Worm (Caenorhabditis elegans) whole organism, L4 larva: ENCODE results near the gene F21C10.18.
A peak's percentile ranks its signal among the peaks of the same experiment; 100 is the strongest.

ENCODE experiments used
- F44E2.7 ChIP-seq: fragments of 200-800 bp; sonication (Bioruptor generic); IDR thresholded peaks from 2 replicates; pipeline ENCODE4 v2.1.2; 2022; ENCODE audit warnings: missing genetic modification characterization, missing compliant biosample characterization
- T20F7.1 ChIP-seq: fragments of 200-800 bp; sonication (Bioruptor generic); optimal IDR thresholded peaks from 2 replicates; lab custom pipeline; 2018; ENCODE audit warnings: mild to moderate bottlenecking, missing genetic modification characterization, missing compliant biosample characterization
- T26A8.4 ChIP-seq: fragments of 200-800 bp; sonication (Bioruptor generic); IDR thresholded peaks from 2 replicates; pipeline ENCODE4 v1.3.6; 2022; ENCODE audit warnings: missing genetic modification characterization, missing compliant biosample characterization
- Y48G9A.11 ChIP-seq: fragments of 200-800 bp; sonication (Bioruptor generic); IDR thresholded peaks from 2 replicates; pipeline ENCODE4 v1.3.6; 2022; ENCODE audit warnings: missing genetic modification reagents, missing genetic modification characterization, missing compliant biosample characterization
- ZK546.5 ChIP-seq, 2 experiments: sonication (generic microtip); optimal IDR thresholded peaks; 2 replicates each; lab custom pipeline; 2017; ENCODE audit warnings: missing biosample characterization in 2 of 2, missing genetic modification characterization in 2 of 2
- aha-1 ChIP-seq: fragments of 150-350 bp; peaks from one replicate; lab custom pipeline; 2014; ENCODE audit warnings: missing biosample characterization, missing genetic modification characterization
- attf-4 ChIP-seq: sonication (generic microtip); optimal IDR thresholded peaks from 3 replicates; lab custom pipeline; 2017; ENCODE audit warnings: missing biosample characterization, missing genetic modification characterization
- ceh-20 ChIP-seq: fragments of 200-800 bp; sonication (Bioruptor generic); IDR thresholded peaks from 2 replicates; pipeline ENCODE4 v1.3.6; 2022; ENCODE audit warnings: missing genetic modification reagents, missing genetic modification characterization, missing compliant biosample characterization
- ceh-32 ChIP-seq: sonication (generic microtip); optimal IDR thresholded peaks from 2 replicates; lab custom pipeline; 2016; ENCODE audit warnings: mild to moderate bottlenecking, missing genetic modification characterization, missing compliant biosample characterization; ENCODE audit not compliant: poor library complexity
- ceh-62 ChIP-seq: sonication (generic microtip); optimal IDR thresholded peaks from 2 replicates; lab custom pipeline; 2017; ENCODE audit warnings: missing biosample characterization, missing genetic modification characterization
- ctbp-1 ChIP-seq: fragments of 200-800 bp; sonication (Bioruptor generic); IDR thresholded peaks from 2 replicates; pipeline ENCODE4 v1.3.6; 2022; ENCODE audit warnings: missing genetic modification reagents, missing genetic modification characterization, missing compliant biosample characterization
- daf-12 ChIP-seq: fragments of 150-350 bp; optimal IDR thresholded peaks from 2 replicates; lab custom pipeline; 2014; ENCODE audit warnings: missing biosample characterization, missing genetic modification reagents, missing genetic modification characterization
- daf-16 ChIP-seq, 3 experiments: sonication (generic microtip); optimal IDR thresholded peaks; 2 replicates each; lab custom pipeline; 2016 to 2017; ENCODE audit warnings: missing genetic modification characterization in 3 of 3, missing genetic modification reagents in 3 of 3, mild to moderate bottlenecking in 2 of 3, missing compliant biosample characterization in 2 of 3, missing biosample characterization in 1 of 3, moderate library complexity in 1 of 3
- dmd-6 ChIP-seq: fragments of 200-800 bp; sonication (Bioruptor generic); IDR thresholded peaks from 2 replicates; pipeline ENCODE4 v1.3.6; 2022; ENCODE audit warnings: missing genetic modification reagents, missing genetic modification characterization, missing compliant biosample characterization
- dmd-8 ChIP-seq: fragments of 200-800 bp; sonication (Bioruptor generic); IDR thresholded peaks from 2 replicates; pipeline ENCODE4 v1.3.6; 2022; ENCODE audit warnings: missing genetic modification characterization, missing compliant biosample characterization
- dve-1 ChIP-seq: sonication (generic microtip); optimal IDR thresholded peaks from 2 replicates; lab custom pipeline; 2017; ENCODE audit warnings: antibody characterized with exemption, mild to moderate bottlenecking, missing genetic modification characterization, missing compliant biosample characterization; ENCODE audit not compliant: insufficient read depth
- fos-1 ChIP-seq: fragments of 150-350 bp; optimal IDR thresholded peaks from 2 replicates; lab custom pipeline; 2014; ENCODE audit warnings: missing biosample characterization, missing genetic modification characterization
- gei-8 ChIP-seq: fragments of 200-800 bp; sonication (Bioruptor generic); optimal IDR thresholded peaks from 2 replicates; lab custom pipeline; 2018; ENCODE audit warnings: mild to moderate bottlenecking, missing genetic modification characterization, missing compliant biosample characterization
- hlh-11 ChIP-seq: fragments of 200-800 bp; sonication (Bioruptor generic); optimal IDR thresholded peaks from 2 replicates; lab custom pipeline; 2018; ENCODE audit warnings: mild to moderate bottlenecking, missing genetic modification characterization, missing compliant biosample characterization
- hlh-30 ChIP-seq: sonication (generic microtip); optimal IDR thresholded peaks from 2 replicates; lab custom pipeline; 2017; ENCODE audit warnings: antibody characterized with exemption, mild to moderate bottlenecking, missing genetic modification characterization, missing compliant biosample characterization; ENCODE audit not compliant: insufficient read depth
- hmg-1.1 ChIP-seq: fragments of 200-800 bp; sonication (Bioruptor generic); IDR thresholded peaks from 2 replicates; pipeline ENCODE4 v1.3.6; 2022; ENCODE audit warnings: missing genetic modification reagents, missing genetic modification characterization, missing compliant biosample characterization
- jun-1 ChIP-seq: fragments of 150-350 bp; optimal IDR thresholded peaks from 2 replicates; lab custom pipeline; 2014; ENCODE audit warnings: missing biosample characterization, missing genetic modification reagents, missing genetic modification characterization
- lin-13 ChIP-seq: fragments of 150-350 bp; optimal IDR thresholded peaks from 2 replicates; lab custom pipeline; 2014; ENCODE audit warnings: missing biosample characterization, missing genetic modification reagents, missing genetic modification characterization
- lin-29 ChIP-seq: fragments of 200-800 bp; sonication (Bioruptor generic); IDR thresholded peaks from 2 replicates; pipeline ENCODE4 v1.3.6; 2022; ENCODE audit warnings: missing genetic modification reagents, missing genetic modification characterization, missing compliant biosample characterization
- lin-38 ChIP-seq: fragments of 200-800 bp; sonication (Bioruptor generic); IDR thresholded peaks from 2 replicates; pipeline ENCODE4 v1.3.6; 2022; ENCODE audit warnings: missing genetic modification reagents, missing genetic modification characterization, missing compliant biosample characterization
- madf-5 ChIP-seq, 2 experiments: fragments of 200-800 bp; sonication (Bioruptor generic); IDR thresholded peaks; 2 replicates each; pipeline ENCODE4 v1.3.6; 2022; ENCODE audit warnings: missing compliant biosample characterization in 2 of 2, missing genetic modification characterization in 2 of 2
- madf-9 ChIP-seq: fragments of 200-800 bp; sonication (Bioruptor generic); conservative IDR thresholded peaks from 2 replicates; pipeline ENCODE4 v1.3.6; 2022; ENCODE audit warnings: missing genetic modification reagents, missing genetic modification characterization, missing compliant biosample characterization
- mdl-1 ChIP-seq, 2 experiments: fragments of 150-350 bp in 1 of 2; sonication (generic microtip) in 1 of 2; optimal IDR thresholded peaks; 2 replicates each; lab custom pipeline; 2014 to 2017; ENCODE audit warnings: missing biosample characterization in 2 of 2, missing genetic modification characterization in 2 of 2
- mdt-29 ChIP-seq: fragments of 200-800 bp; sonication (Bioruptor generic); IDR thresholded peaks from 2 replicates; pipeline ENCODE4 v1.3.6; 2022; ENCODE audit warnings: missing genetic modification reagents, missing genetic modification characterization, missing compliant biosample characterization
- mep-1 ChIP-seq: fragments of 150-350 bp; sonication (generic microtip); optimal IDR thresholded peaks from 3 replicates; lab custom pipeline; 2014; ENCODE audit warnings: missing biosample characterization, missing genetic modification characterization
- mxl-2 ChIP-seq: fragments of 200-800 bp; sonication (Bioruptor generic); conservative IDR thresholded peaks from 2 replicates; pipeline ENCODE4 v1.3.6; 2022; ENCODE audit warnings: missing genetic modification reagents, missing genetic modification characterization, missing compliant biosample characterization
- nhr-10 ChIP-seq: fragments of 150-350 bp; optimal IDR thresholded peaks from 2 replicates; lab custom pipeline; 2014; ENCODE audit warnings: missing biosample characterization, missing genetic modification characterization
- nhr-28 ChIP-seq: fragments of 150-350 bp; optimal IDR thresholded peaks from 2 replicates; lab custom pipeline; 2014; ENCODE audit warnings: missing biosample characterization, missing genetic modification characterization
- nhr-42 ChIP-seq: fragments of 200-800 bp; sonication (Bioruptor generic); IDR thresholded peaks from 2 replicates; pipeline ENCODE4 v1.3.6; 2022; ENCODE audit warnings: missing genetic modification characterization, missing compliant biosample characterization
- nhr-6 ChIP-seq: fragments of 150-350 bp; optimal IDR thresholded peaks from 2 replicates; lab custom pipeline; 2014; ENCODE audit warnings: missing biosample characterization, missing genetic modification characterization
- nhr-77 ChIP-seq: fragments of 150-350 bp; optimal IDR thresholded peaks from 2 replicates; lab custom pipeline; 2014; ENCODE audit warnings: missing biosample characterization, missing genetic modification characterization
- pha-4 ChIP-seq, 2 experiments: fragments of 150-350 bp in 1 of 2; fragments of 200-800 bp in 1 of 2; sonication (Bioruptor generic) in 1 of 2; IDR thresholded peaks in 1 of 2; optimal IDR thresholded peaks in 1 of 2; 2 replicates each; pipeline versions ENCODE4 v1.3.6 to Lab custom; 2014 to 2022; ENCODE audit warnings: missing genetic modification characterization in 2 of 2, missing genetic modification reagents in 2 of 2, missing biosample characterization in 1 of 2, missing compliant biosample characterization in 1 of 2
- php-3 ChIP-seq: fragments of 200-800 bp; sonication (Bioruptor generic); IDR thresholded peaks from 2 replicates; pipeline ENCODE4 v1.3.6; 2022; ENCODE audit warnings: missing genetic modification reagents, missing genetic modification characterization, missing compliant biosample characterization
- pqm-1 ChIP-seq: sonication (generic microtip); optimal IDR thresholded peaks from 2 replicates; lab custom pipeline; 2017; ENCODE audit warnings: missing biosample characterization, missing genetic modification characterization
- rbr-2 ChIP-seq: sonication (generic microtip); optimal IDR thresholded peaks from 2 replicates; lab custom pipeline; 2016; ENCODE audit warnings: missing genotype, missing genetic modification characterization, missing compliant biosample characterization
- saeg-2 ChIP-seq: fragments of 200-800 bp; sonication (Bioruptor generic); IDR thresholded peaks from 2 replicates; pipeline ENCODE4 v1.3.6; 2022; ENCODE audit warnings: missing genetic modification reagents, missing genetic modification characterization, missing compliant biosample characterization
- sdz-12 ChIP-seq: fragments of 200-800 bp; sonication (Bioruptor generic); optimal IDR thresholded peaks from 2 replicates; lab custom pipeline; 2018; ENCODE audit warnings: mild to moderate bottlenecking, missing genetic modification characterization, missing compliant biosample characterization
- spr-1 ChIP-seq: sonication (generic microtip); optimal IDR thresholded peaks from 2 replicates; lab custom pipeline; 2016; ENCODE audit warnings: mild to moderate bottlenecking, missing genetic modification characterization, missing compliant biosample characterization
- spr-3 ChIP-seq: fragments of 200-800 bp; sonication (Bioruptor generic); optimal IDR thresholded peaks from 2 replicates; lab custom pipeline; 2018; ENCODE audit warnings: mild to moderate bottlenecking, missing genetic modification characterization, missing compliant biosample characterization
- tra-1 ChIP-seq: fragments of 200-800 bp; sonication (Bioruptor generic); IDR thresholded peaks from 2 replicates; pipeline ENCODE4 v1.3.6; 2022; ENCODE audit warnings: missing genetic modification reagents, missing genetic modification characterization, missing compliant biosample characterization
- unc-130 ChIP-seq: sonication (generic microtip); optimal IDR thresholded peaks from 2 replicates; lab custom pipeline; 2016; ENCODE audit warnings: missing genetic modification reagents, missing genetic modification characterization, missing compliant biosample characterization
- unc-62 ChIP-seq, 3 experiments: fragments of 150-350 bp in 1 of 3; sonication (generic microtip); optimal IDR thresholded peaks in 2 of 3; peaks in 1 of 3; 1 replicate in 1 of 3; 2 replicates in 2 of 3; lab custom pipeline; 2014 to 2017; ENCODE audit warnings: missing biosample characterization in 3 of 3, missing genetic modification characterization in 3 of 3, missing genetic modification reagents in 3 of 3, missing genotype in 1 of 3
- ztf-11 ChIP-seq: fragments of 150-350 bp; optimal IDR thresholded peaks from 2 replicates; lab custom pipeline; 2014; ENCODE audit warnings: missing biosample characterization, missing genetic modification characterization

Gene F21C10.18

ce11 chrV:9095613-9096317, 12.6 kb upstream of the F21C10.18 start, which contains the start of gene F21C10.10:
F21C10.10 (plus strand) TSS chrV:9096267.
- peak; percentile 68 for TF ChIP-seq T20F7.1
- peak; percentile 76 for TF ChIP-seq pha-4 (GFP tag; IDR thresholded peaks at IDR 0.05; lab: Robert Waterston, UW)
- peak; percentile 60 for TF ChIP-seq pha-4 (tag; optimal IDR thresholded peaks at IDR 0.05; lab: Kevin White, UChicago)
- TF ChIP-seq daf-12 (tag; lab: Kevin White, UChicago): no peak
- TF ChIP-seq tra-1 (GFP tag; lab: Robert Waterston, UW): peak; percentile 94
- TF ChIP-seq Y48G9A.11 (GFP tag; lab: Robert Waterston, UW): no peak
- 0 out of 4 replicates have a peak, but pooled peaks of 1 of the 2 experiments have one; percentile 64 for TF ChIP-seq madf-5 (GFP tag; IDR thresholded peaks at IDR 0.05; lab: Robert Waterston, UW)
- TF ChIP-seq ZK546.5 (tag; optimal IDR thresholded peaks at IDR 0.05; lab: Kevin White, UChicago): no peak
- peak; percentile 78 for TF ChIP-seq spr-1 (tag; lab: Kevin White, UChicago)
- peak; percentile 98 for TF ChIP-seq dve-1 (tag; lab: Kevin White, UChicago)
- TF ChIP-seq spr-3 (GFP tag; lab: Kevin White, UChicago): peak; percentile 49
- TF ChIP-seq ceh-20: peak; percentile 92
- TF ChIP-seq ctbp-1 (GFP tag; lab: Robert Waterston, UW): peak; percentile 59; the same call in 1 of the 2 replicates
- TF ChIP-seq dmd-6: peak; percentile 99
- peak; percentile 14 for TF ChIP-seq pqm-1
- TF ChIP-seq F44E2.7: no peak
- TF ChIP-seq madf-9 (GFP tag; lab: Robert Waterston, UW): peak; percentile 46; the same call in 1 of the 2 replicates
- peak; percentile 85 for TF ChIP-seq nhr-10 (tag; lab: Kevin White, UChicago)
- TF ChIP-seq fos-1 (tag; lab: Kevin White, UChicago): no peak
- TF ChIP-seq lin-38 (GFP tag; lab: Robert Waterston, UW): peak; percentile 45
- TF ChIP-seq gei-8 (GFP tag; lab: Kevin White, UChicago): peak; percentile 98
- TF ChIP-seq nhr-42: no peak; the same call in 1 of the 2 replicates
- TF ChIP-seq ceh-32 (tag; lab: Kevin White, UChicago): no peak
- peak; percentile 77 to 96 for TF ChIP-seq mdl-1 (tag; optimal IDR thresholded peaks at IDR 0.05; lab: Kevin White, UChicago)
- TF ChIP-seq php-3 (GFP tag; lab: Robert Waterston, UW): peak; percentile 86
- TF ChIP-seq ceh-62 (tag; lab: Kevin White, UChicago): no peak
- peak; percentile 50 for TF ChIP-seq lin-13 (GFP tag; lab: Kevin White, UChicago)
- no peak for TF ChIP-seq sdz-12 (GFP tag; lab: Kevin White, UChicago)
- TF ChIP-seq unc-130: no peak
- peak in 1 of 2 experiments; percentile 98 for TF ChIP-seq unc-62 (GFP tag; optimal IDR thresholded peaks at IDR 0.05 in 1 of 2; lab: Kevin White, UChicago)
- no peak for TF ChIP-seq unc-62 (tag; optimal IDR thresholded peaks at IDR 0.05; lab: Kevin White, UChicago)
- TF ChIP-seq T26A8.4: peak; percentile 66
- TF ChIP-seq daf-16 (GFP tag; optimal IDR thresholded peaks at IDR 0.05; lab: Kevin White, UChicago): peak; percentile 61 to 92
- TF ChIP-seq daf-16 (tag; optimal IDR thresholded peaks at IDR 0.05; lab: Kevin White, UChicago): peak; percentile 91
- TF ChIP-seq hmg-1.1 (GFP tag; lab: Robert Waterston, UW): peak; percentile 63
- no peak for TF ChIP-seq ztf-11 (tag; lab: Kevin White, UChicago)
- no peak for TF ChIP-seq attf-4 (tag; lab: Kevin White, UChicago)
- TF ChIP-seq mxl-2 (GFP tag; lab: Robert Waterston, UW): peak; percentile 98
- peak; percentile 76 for TF ChIP-seq mdt-29 (GFP tag; lab: Robert Waterston, UW)
- TF ChIP-seq aha-1 (tag; lab: Kevin White, UChicago): peak; percentile 99
- TF ChIP-seq hlh-30 (tag; lab: Kevin White, UChicago): peak; percentile 99
- peak; percentile 98 for TF ChIP-seq nhr-28 (tag; lab: Kevin White, UChicago)
- peak; percentile 87 for TF ChIP-seq nhr-77 (tag; lab: Kevin White, UChicago)
- TF ChIP-seq jun-1 (tag; lab: Kevin White, UChicago): peak; percentile 59
- TF ChIP-seq hlh-11 (tag; lab: Kevin White, UChicago): peak; percentile 99
- peak; percentile 91 for TF ChIP-seq mep-1
- TF ChIP-seq lin-29 (GFP tag; lab: Robert Waterston, UW): 0 out of 2 replicates have a peak, but pooled peaks have one; percentile 55
- TF ChIP-seq dmd-8 (GFP tag; lab: Robert Waterston, UW): no peak
- TF ChIP-seq nhr-6: peak; percentile 50
- peak; percentile 94 for TF ChIP-seq saeg-2 (GFP tag; lab: Robert Waterston, UW)
- TF ChIP-seq rbr-2 (tag; lab: Kevin White, UChicago): peak; percentile 66
